Fruit fly (Drosophila melanogaster): Measurements from ENCODE around the gene CG33290.

Gene CG33290

dm6 chr3L:21536857-21537256 is 5.3 kb upstream of the CG33290 start, which contains the start of gene Rpn10:
Gene Rpn10 (plus strand): TSS chr3L:21537000.
- TF ChIP-seq CG9437 (GFP tag; optimal IDR thresholded peaks at IDR 0.05) (peak; percentile 22), E2f1 (GFP tag; IDR thresholded peaks at IDR 0.05) (no peak), lilli (GFP tag; optimal IDR thresholded peaks at IDR 0.05) (peak; percentile 42), tin (GFP tag; optimal IDR thresholded peaks at IDR 0.05) (peak; percentile 7), Asciz (GFP tag; optimal IDR thresholded peaks at IDR 0.05) (no peak), zfh2 (GFP tag; optimal IDR thresholded peaks at IDR 0.05) (peak; percentile 27), MTF-1 (GFP tag; optimal IDR thresholded peaks at IDR 0.05; ENCODE audit: borderline replicate concordance) (no peak), CG18262 (tag; optimal IDR thresholded peaks at IDR 0.05) (peak; percentile 7), CG34224 (GFP tag; IDR thresholded peaks at IDR 0.05; ENCODE audit: partially characterized antibody) (peak; percentile 98), slbo (GFP tag; IDR thresholded peaks at IDR 0.05) (no peak), bab2 (GFP tag; optimal IDR thresholded peaks at IDR 0.05) (no peak), CG3995 (GFP tag; optimal IDR thresholded peaks at IDR 0.05) (peak; percentile 43), sug (tag; optimal IDR thresholded peaks at IDR 0.05) (peak; percentile 57), yki (optimal IDR thresholded peaks at IDR 0.05) (no peak), Rx (GFP tag; IDR thresholded peaks at IDR 0.05) (no peak), hb (GFP tag; IDR thresholded peaks at IDR 0.05; ENCODE audit: partially characterized antibody) (peak; percentile 98), MBD-R2 (GFP tag; IDR thresholded peaks at IDR 0.05) (peak; percentile 99), lola (GFP tag; optimal IDR thresholded peaks at IDR 0.05) (peak in 1 of 3 experiments; percentile 13), CG30431 (GFP tag; optimal IDR thresholded peaks at IDR 0.05) (no peak), nerfin-1 (tag; optimal IDR thresholded peaks at IDR 0.05) (peak; percentile 58), CG15601 (tag; optimal IDR thresholded peaks at IDR 0.05) (peak; percentile 11), al (GFP tag; IDR thresholded peaks at IDR 0.05) (no peak), pum (GFP tag; optimal IDR thresholded peaks at IDR 0.05) (peak; percentile 26), MESR4 (GFP tag; optimal IDR thresholded peaks at IDR 0.05) (peak; percentile 76), CG13624 (GFP tag; optimal IDR thresholded peaks at IDR 0.05) (peak; percentile 29), fd64A (GFP tag; optimal IDR thresholded peaks at IDR 0.05) (no peak), CG14860 (GFP tag; IDR thresholded peaks at IDR 0.05; ENCODE audit: partially characterized antibody) (peak; percentile 97), CG6765 (GFP tag; optimal IDR thresholded peaks at IDR 0.05) (no peak), CG4328 (GFP tag; optimal IDR thresholded peaks at IDR 0.05) (no peak), dpn (GFP tag; optimal IDR thresholded peaks at IDR 0.05) (peak in 1 of 2 experiments; percentile 28), CG2199 (GFP tag; IDR thresholded peaks at IDR 0.05) (0 out of 3 replicates have a peak, but pooled peaks have one; percentile 74), CG6254 (GFP tag; optimal IDR thresholded peaks at IDR 0.05) (peak; percentile 8), CG3847 (GFP tag; IDR thresholded peaks at IDR 0.05) (peak; percentile 80), chinmo (GFP tag; IDR thresholded peaks at IDR 0.05; ENCODE audit: partially characterized antibody) (peak; percentile 94), CG14667 (GFP tag; IDR thresholded peaks at IDR 0.05) (no peak), bbx (GFP tag; IDR thresholded peaks at IDR 0.05; ENCODE audit: partially characterized antibody) (peak; percentile 98), CG17612 (GFP tag; IDR thresholded peaks at IDR 0.05) (no peak), CG7271 (tag; optimal IDR thresholded peaks at IDR 0.05) (no peak), run (tag; optimal IDR thresholded peaks at IDR 0.05) (no peak), HLH54F (GFP tag; optimal IDR thresholded peaks at IDR 0.05) (no peak), CG7963 (GFP tag; IDR thresholded peaks at IDR 0.05; ENCODE audit: partially characterized antibody) (peak; percentile 93), CHES-1-like (GFP tag; optimal IDR thresholded peaks at IDR 0.05) (peak; percentile 44), CG12219 (GFP tag; optimal IDR thresholded peaks at IDR 0.05) (no peak), zf30C (GFP tag; optimal IDR thresholded peaks at IDR 0.05) (peak; percentile 78), CG30020 (tag; optimal IDR thresholded peaks at IDR 0.05) (peak; percentile 85), dati (GFP tag; IDR thresholded peaks at IDR 0.05) (no peak), Dip3 (GFP tag; optimal IDR thresholded peaks at IDR 0.05) (peak; percentile 21), dysf (GFP tag; IDR thresholded peaks at IDR 0.05) (no peak), knrl (GFP tag; IDR thresholded peaks at IDR 0.05; ENCODE audit: partially characterized antibody) (peak; percentile 98), Antp (GFP tag; optimal IDR thresholded peaks at IDR 0.05) (peak; percentile 29), grn (GFP tag; optimal IDR thresholded peaks at IDR 0.05) (no peak)

Measured in whole organism, embryonic.